Worm (Caenorhabditis elegans): ENCODE measurements around the gene gst-2.

DNA sequence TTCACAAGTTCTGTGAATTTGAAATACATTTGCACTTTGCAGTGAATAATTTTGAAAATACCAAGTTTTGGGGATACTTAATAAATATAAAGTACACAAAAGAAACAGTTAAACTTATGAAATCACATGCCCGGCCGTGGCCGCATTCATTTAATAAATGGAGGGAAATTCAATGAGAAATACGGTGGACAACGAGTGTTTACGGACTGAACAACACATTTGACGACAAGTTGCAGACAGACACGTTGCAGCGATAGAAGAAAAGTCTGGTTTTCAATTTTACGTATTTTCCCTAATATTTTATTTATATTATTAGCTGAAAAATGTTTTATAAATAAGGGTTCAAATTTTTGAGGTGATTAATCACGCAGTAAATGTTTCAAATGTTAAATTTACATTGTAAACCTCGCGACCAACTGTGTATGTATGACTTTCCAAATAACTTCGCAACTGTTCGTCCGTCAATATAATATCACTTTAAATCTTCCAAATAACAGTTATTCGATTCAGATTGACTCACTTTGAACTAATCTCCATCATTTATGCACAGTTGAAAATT is 9.7 kb upstream of the gst-2 start, which contains the start of gene copg-1:
- TF ChIP-seq ztf-23 (GFP tag; IDR thresholded peaks at IDR 0.05) = no peak
- no peak for TF ChIP-seq flt-1 (GFP tag; IDR thresholded peaks at IDR 0.05)
- no peak for TF ChIP-seq cog-1 (tag; optimal IDR thresholded peaks at IDR 0.05)
- TF ChIP-seq ref-1 (GFP tag; conservative IDR thresholded peaks at IDR 0.05) = no peak
- TF ChIP-seq T22C8.4 (GFP tag; IDR thresholded peaks at IDR 0.05) = no peak

All from whole organism, midembryonic.